Fruit fly (Drosophila melanogaster): ENCODE measurements around the gene EMC2B.

EMC2B gene

DNA sequence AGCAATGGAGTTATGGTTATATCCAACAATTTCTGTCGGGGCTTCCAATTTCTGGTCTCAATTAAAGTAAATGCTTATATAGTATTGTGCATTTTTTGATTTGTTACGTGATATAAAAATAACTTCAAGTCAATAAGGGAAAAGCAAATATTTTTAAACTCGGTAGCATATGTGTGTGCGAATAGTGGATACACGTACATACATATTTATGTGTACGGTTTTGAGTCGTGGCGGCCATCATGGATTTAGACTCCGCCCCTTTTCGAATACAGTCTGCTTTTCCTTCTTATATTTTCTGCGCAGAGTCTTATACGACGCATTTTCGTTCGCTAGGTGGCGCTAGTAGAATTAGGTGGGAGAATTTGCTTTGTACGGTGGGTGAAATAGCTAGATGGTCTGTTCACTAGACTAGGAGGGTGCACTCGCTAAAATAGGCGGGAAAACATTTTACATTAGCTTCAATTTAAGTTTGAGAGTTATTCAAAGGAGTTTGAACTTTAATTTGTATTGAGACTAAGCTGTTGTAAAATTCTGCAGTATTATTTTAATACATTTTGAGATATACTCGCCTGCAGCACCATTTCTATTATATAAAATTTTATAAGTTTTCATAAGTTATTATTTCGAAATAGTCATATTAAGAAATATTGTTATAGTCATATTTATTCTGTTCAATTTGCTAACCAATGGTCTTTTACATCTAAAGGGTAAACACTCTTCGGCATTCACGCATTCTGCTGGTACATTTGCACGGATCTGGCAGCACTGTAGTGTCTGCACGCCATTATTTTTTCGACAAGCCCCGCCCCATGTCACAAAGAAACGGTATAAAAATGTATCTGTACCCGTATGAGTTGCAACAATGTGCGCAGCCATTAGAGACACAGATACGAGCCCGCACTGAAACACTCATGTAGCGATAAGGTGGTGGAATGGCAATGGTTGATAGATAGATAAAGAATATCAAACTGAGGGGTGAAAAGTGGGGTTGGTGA lies 22.0 kb downstream of the EMC2B start (continued):
- TF ChIP-seq Kr (GFP tag; optimal IDR thresholded peaks at IDR 0.05) = no peak
- no peak for TF ChIP-seq CG11723 (GFP tag; optimal IDR thresholded peaks at IDR 0.05)
- TF ChIP-seq CG3995 (GFP tag; optimal IDR thresholded peaks at IDR 0.05) = no peak
- TF ChIP-seq sc (optimal IDR thresholded peaks at IDR 0.05) = no peak
- peak; percentile 21 for TF ChIP-seq sc (GFP tag; optimal IDR thresholded peaks at IDR 0.05)
- no peak for TF ChIP-seq CG7745 (tag; optimal IDR thresholded peaks at IDR 0.05)
- no peak for TF ChIP-seq CG6813 (GFP tag; optimal IDR thresholded peaks at IDR 0.05)
- TF ChIP-seq Sin3A (optimal IDR thresholded peaks at IDR 0.05) = no peak
- peak; percentile 23 for TF ChIP-seq Jarid2 (GFP tag; optimal IDR thresholded peaks at IDR 0.05)
- TF ChIP-seq Mad (GFP tag; optimal IDR thresholded peaks at IDR 0.05) = peak; percentile 9
- TF ChIP-seq gem (tag; optimal IDR thresholded peaks at IDR 0.05) = peak; percentile 84
- no peak for TF ChIP-seq schlank (tag; optimal IDR thresholded peaks at IDR 0.05)
- peak; percentile 16 for TF ChIP-seq CG12942 (GFP tag; optimal IDR thresholded peaks at IDR 0.05)
- TF ChIP-seq pros (GFP tag; optimal IDR thresholded peaks at IDR 0.05) = no peak
- TF ChIP-seq CG30431 (GFP tag; optimal IDR thresholded peaks at IDR 0.05) = no peak
- TF ChIP-seq her (GFP tag; optimal IDR thresholded peaks at IDR 0.05) = no peak
- no peak for TF ChIP-seq da (GFP tag; optimal IDR thresholded peaks at IDR 0.05)
- TF ChIP-seq ewg (GFP tag; optimal IDR thresholded peaks at IDR 0.05) = peak; percentile 64
- TF ChIP-seq ken (GFP tag; IDR thresholded peaks at IDR 0.05) = peak; percentile 64; the same call in 1 of the 3 replicates
- TF ChIP-seq Bdp1 (GFP tag; optimal IDR thresholded peaks at IDR 0.05) = peak; percentile 2
- no peak for TF ChIP-seq CG1832 (GFP tag; optimal IDR thresholded peaks at IDR 0.05)
- TF ChIP-seq Rfx (GFP tag; IDR thresholded peaks at IDR 0.05) = peak; percentile 78
- TF ChIP-seq Rx (GFP tag; IDR thresholded peaks at IDR 0.05) = peak; percentile 62
- TF ChIP-seq CG14860 (GFP tag; IDR thresholded peaks at IDR 0.05; ENCODE audit: partially characterized antibody) = no peak
- TF ChIP-seq Asciz (GFP tag; optimal IDR thresholded peaks at IDR 0.05) = peak; percentile 50
- peak; percentile 8 for TF ChIP-seq CG9437 (GFP tag; optimal IDR thresholded peaks at IDR 0.05)
- no peak for TF ChIP-seq D (optimal IDR thresholded peaks at IDR 0.05)
- TF ChIP-seq D (GFP tag; optimal IDR thresholded peaks at IDR 0.05) = peak; percentile 69
- no peak; the same call in 1 of the 2 replicates for TF ChIP-seq CG10321 (GFP tag; IDR thresholded peaks at IDR 0.05)
- TF ChIP-seq lbe (GFP tag; optimal IDR thresholded peaks at IDR 0.05) = no peak
- TF ChIP-seq CG17359 (tag; optimal IDR thresholded peaks at IDR 0.05) = no peak
- peak; percentile 39; the same call in 2 of the 3 replicates for TF ChIP-seq H15 (GFP tag; IDR thresholded peaks at IDR 0.05)
- peak; percentile 28; the same call in 1 of the 2 replicates for TF ChIP-seq CG14667 (GFP tag; IDR thresholded peaks at IDR 0.05)
- no peak for TF ChIP-seq vnd (GFP tag; IDR thresholded peaks at IDR 0.05; ENCODE audit: partially characterized antibody)
- TF ChIP-seq nerfin-1 (tag; optimal IDR thresholded peaks at IDR 0.05) = peak; percentile 62
- peak; percentile 87 for TF ChIP-seq Dek (tag; optimal IDR thresholded peaks at IDR 0.05)
- peak; percentile 71 for TF ChIP-seq CG30403 (GFP tag; optimal IDR thresholded peaks at IDR 0.05)
- no peak for TF ChIP-seq CHES-1-like (GFP tag; optimal IDR thresholded peaks at IDR 0.05)
- TF ChIP-seq HLH4C (GFP tag; IDR thresholded peaks at IDR 0.05; ENCODE audit: partially characterized antibody) = no peak
- peak; percentile 68 for TF ChIP-seq CG8388 (GFP tag; optimal IDR thresholded peaks at IDR 0.05)
- no peak for TF ChIP-seq zen2 (GFP tag; IDR thresholded peaks at IDR 0.05; ENCODE audit: partially characterized antibody)
- peak; percentile 24 for TF ChIP-seq Hsf (GFP tag; optimal IDR thresholded peaks at IDR 0.05)
- TF ChIP-seq jigr1 (GFP tag; IDR thresholded peaks at IDR 0.05) = no peak
- TF ChIP-seq gro (GFP tag; optimal IDR thresholded peaks at IDR 0.05) = no peak
- TF ChIP-seq CG33557 (GFP tag; optimal IDR thresholded peaks at IDR 0.05) = peak; percentile 43
- TF ChIP-seq CG6854 (GFP tag; optimal IDR thresholded peaks at IDR 0.05) = peak; percentile 11
- TF ChIP-seq Ptx1 (GFP tag; IDR thresholded peaks at IDR 0.05) = peak; percentile 45
- peak; percentile 31 for TF ChIP-seq tx (GFP tag; optimal IDR thresholded peaks at IDR 0.05)
- TF ChIP-seq HmgD (GFP tag; optimal IDR thresholded peaks at IDR 0.05) = no peak
